Fruit fly (Drosophila melanogaster) whole organism, embryonic: ENCODE measurements around the gene Kr-h1.
A peak's percentile ranks its signal among the peaks of the same experiment; 100 is the strongest.

ENCODE experiments used
- Antp ChIP-seq: fragments of 200-800 bp; sonication (Bioruptor generic); optimal IDR thresholded peaks from 3 replicates; lab custom pipeline; 2016; ENCODE audit warnings: missing biosample characterization, missing genetic modification characterization
- Atf-2 ChIP-seq: fragments of 200-800 bp; sonication (Bioruptor generic); optimal IDR thresholded peaks from 2 replicates; lab custom pipeline; 2016; ENCODE audit warnings: missing biosample characterization, missing genetic modification characterization
- CG11723 ChIP-seq: fragments of 200-800 bp; sonication (Bioruptor generic); optimal IDR thresholded peaks from 2 replicates; lab custom pipeline; 2017; ENCODE audit warnings: missing biosample characterization, mild to moderate bottlenecking, missing genetic modification characterization
- CG12942 ChIP-seq: fragments of 200-800 bp; sonication (Bioruptor generic); optimal IDR thresholded peaks from 3 replicates; lab custom pipeline; 2016; ENCODE audit warnings: missing biosample characterization, missing genetic modification characterization
- CG13287 ChIP-seq: fragments of 200-800 bp; sonication (Bioruptor generic); IDR thresholded peaks from 2 replicates; pipeline ENCODE4 v1.3.6; 2022; ENCODE audit warnings: missing biosample characterization, missing genetic modification characterization; ENCODE audit not compliant: partially characterized antibody
- CG14667 ChIP-seq: fragments of 200-800 bp; sonication (Bioruptor generic); IDR thresholded peaks from 2 replicates; pipeline ENCODE4 v1.3.6; 2022; ENCODE audit warnings: missing biosample characterization, missing genetic modification characterization
- CG14710 ChIP-seq: fragments of 200-800 bp; sonication (Bioruptor generic); optimal IDR thresholded peaks from 3 replicates; lab custom pipeline; 2019; ENCODE audit warnings: missing biosample characterization, mild to moderate bottlenecking, missing genetic modification characterization, moderate library complexity
- CG1602 ChIP-seq: fragments of 200-800 bp; sonication (Bioruptor generic); optimal IDR thresholded peaks from 3 replicates; lab custom pipeline; 2016; ENCODE audit warnings: missing biosample characterization, missing genetic modification characterization
- CG1603 ChIP-seq: fragments of 200-800 bp; sonication (Bioruptor generic); optimal IDR thresholded peaks from 2 replicates; lab custom pipeline; 2019; ENCODE audit warnings: missing biosample characterization, mild to moderate bottlenecking, missing genetic modification characterization, moderate library complexity
- CG16815 ChIP-seq: fragments of 200-800 bp; sonication (Bioruptor generic); optimal IDR thresholded peaks from 3 replicates; lab custom pipeline; 2017; ENCODE audit warnings: missing biosample characterization, mild to moderate bottlenecking, missing genetic modification characterization
- CG17328 ChIP-seq: fragments of 200-800 bp; sonication (Bioruptor generic); IDR thresholded peaks from 2 replicates; pipeline ENCODE4 v1.3.6; 2022; ENCODE audit warnings: missing biosample characterization, missing genetic modification characterization
- CG17612 ChIP-seq: fragments of 200-800 bp; sonication (Bioruptor generic); IDR thresholded peaks from 2 replicates; pipeline ENCODE4 v1.3.6; 2022; ENCODE audit warnings: missing biosample characterization, missing genetic modification characterization
- CG18011 ChIP-seq: fragments of 200-800 bp; sonication (Bioruptor generic); optimal IDR thresholded peaks from 2 replicates; lab custom pipeline; 2017; ENCODE audit warnings: missing biosample characterization, missing genetic modification characterization, mild to moderate bottlenecking, moderate library complexity, missing genotype
- CG2120 ChIP-seq: fragments of 200-800 bp; sonication (Bioruptor generic); optimal IDR thresholded peaks from 3 replicates; lab custom pipeline; 2016; ENCODE audit warnings: missing biosample characterization, missing genetic modification characterization
- CG2202 ChIP-seq: fragments of 200-800 bp; sonication (Bioruptor generic); optimal IDR thresholded peaks from 2 replicates; lab custom pipeline; 2018; ENCODE audit warnings: missing biosample characterization, mild to moderate bottlenecking, missing genetic modification characterization
- CG2712 ChIP-seq: fragments of 200-800 bp; optimal IDR thresholded peaks from 3 replicates; lab custom pipeline; 2019; ENCODE audit warnings: missing biosample characterization, mild to moderate bottlenecking, missing genetic modification characterization, moderate library complexity
- CG32767 ChIP-seq: fragments of 200-800 bp; sonication (Bioruptor generic); IDR thresholded peaks from 2 replicates; pipeline ENCODE4 v1.3.6; 2022; ENCODE audit warnings: missing biosample characterization, missing genetic modification characterization
- CG7839 ChIP-seq: fragments of 200-800 bp; sonication (Bioruptor generic); optimal IDR thresholded peaks from 3 replicates; lab custom pipeline; 2018; ENCODE audit warnings: missing biosample characterization, mild to moderate bottlenecking, missing genetic modification characterization, moderate library complexity
- CG8290 ChIP-seq, 3 experiments: fragments of 200-800 bp; sonication (Bioruptor generic); optimal IDR thresholded peaks; 2 replicates each; lab custom pipeline; 2016 to 2019; ENCODE audit warnings: missing biosample characterization in 3 of 3, missing genetic modification characterization in 3 of 3, mild to moderate bottlenecking in 2 of 3, moderate library complexity in 1 of 3
- CG8478 ChIP-seq: fragments of >200 bp; optimal IDR thresholded peaks from 2 replicates; lab custom pipeline; 2018
- Dll ChIP-seq: fragments of 200-800 bp; sonication (Bioruptor generic); IDR thresholded peaks from 4 replicates; pipeline ENCODE4 v1.3.6; 2022; ENCODE audit warnings: missing biosample characterization, missing genetic modification characterization; ENCODE audit not compliant: partially characterized antibody
- Doc3 ChIP-seq: fragments of 200-800 bp; sonication (Bioruptor generic); IDR thresholded peaks from 3 replicates; pipeline ENCODE4 v1.3.6; 2022; ENCODE audit warnings: missing biosample characterization, missing genetic modification characterization; ENCODE audit not compliant: partially characterized antibody
- E2f1 ChIP-seq: fragments of 200-800 bp; sonication (Bioruptor generic); IDR thresholded peaks from 2 replicates; pipeline ENCODE4 v1.3.6; 2022; ENCODE audit warnings: missing biosample characterization, missing genetic modification characterization
- ERR ChIP-seq: fragments of 200-800 bp; sonication (Bioruptor generic); optimal IDR thresholded peaks from 2 replicates; lab custom pipeline; 2016; ENCODE audit warnings: missing biosample characterization, missing genetic modification characterization
- Hand ChIP-seq: fragments of 200-800 bp; sonication (Bioruptor generic); optimal IDR thresholded peaks from 2 replicates; lab custom pipeline; 2017; ENCODE audit warnings: mild to moderate bottlenecking, missing biosample characterization, missing genetic modification reagents, missing genetic modification characterization
- Hmx ChIP-seq: fragments of 200-800 bp; sonication (Bioruptor generic); optimal IDR thresholded peaks from 2 replicates; lab custom pipeline; 2016; ENCODE audit warnings: missing biosample characterization, missing genetic modification characterization
- Jarid2 ChIP-seq: fragments of 200-800 bp; sonication (Bioruptor generic); optimal IDR thresholded peaks from 3 replicates; lab custom pipeline; 2017; ENCODE audit warnings: mild to moderate bottlenecking, missing biosample characterization, missing genetic modification reagents, missing genetic modification characterization
- NC2β ChIP-seq: fragments of 200-800 bp; sonication (Bioruptor generic); optimal IDR thresholded peaks from 2 replicates; lab custom pipeline; 2016; ENCODE audit warnings: missing biosample characterization, missing genetic modification characterization
- Sry-β ChIP-seq: fragments of 200-800 bp; sonication (Bioruptor generic); optimal IDR thresholded peaks from 2 replicates; lab custom pipeline; 2018; ENCODE audit warnings: missing biosample characterization, mild to moderate bottlenecking, missing genetic modification characterization, moderate library complexity
- YL-1 ChIP-seq: fragments of 200-800 bp; sonication (Bioruptor generic); optimal IDR thresholded peaks from 3 replicates; lab custom pipeline; 2017; ENCODE audit warnings: missing biosample characterization, mild to moderate bottlenecking, missing genetic modification characterization
- ato ChIP-seq: fragments of 200-800 bp; sonication (Bioruptor generic); IDR thresholded peaks from 2 replicates; pipeline ENCODE4 v1.3.6; 2022; ENCODE audit warnings: missing biosample characterization, missing genetic modification characterization; ENCODE audit not compliant: partially characterized antibody
- exex ChIP-seq: fragments of 200-800 bp; sonication (Bioruptor generic); optimal IDR thresholded peaks from 4 replicates; lab custom pipeline; 2018; ENCODE audit warnings: missing biosample characterization, mild to moderate bottlenecking, missing genetic modification characterization, moderate library complexity
- ftz-f1 ChIP-seq: fragments of 200-800 bp; sonication (Bioruptor generic); optimal IDR thresholded peaks from 2 replicates; lab custom pipeline; 2016; ENCODE audit warnings: missing biosample characterization, missing genetic modification characterization
- gfzf ChIP-seq: fragments of 200-800 bp; sonication (Bioruptor generic); optimal IDR thresholded peaks from 2 replicates; lab custom pipeline; 2016; ENCODE audit warnings: missing biosample characterization, mild to moderate bottlenecking, missing genetic modification characterization, moderate library complexity
- gsb ChIP-seq: fragments of 200-800 bp; sonication (Bioruptor generic); IDR thresholded peaks from 2 replicates; pipeline ENCODE4 v1.3.6; 2022; ENCODE audit warnings: missing biosample characterization, missing genetic modification characterization
- jigr1 ChIP-seq: fragments of 200-800 bp; sonication (Bioruptor generic); IDR thresholded peaks from 3 replicates; pipeline ENCODE4 v1.3.6; 2022; ENCODE audit warnings: missing biosample characterization, missing genetic modification characterization
- kay ChIP-seq: fragments of 200-800 bp; sonication (Bioruptor generic); optimal IDR thresholded peaks from 2 replicates; lab custom pipeline; 2016; ENCODE audit warnings: missing biosample characterization, missing genetic modification characterization
- kni ChIP-seq: fragments of 200-800 bp; sonication (Bioruptor generic); optimal IDR thresholded peaks from 3 replicates; lab custom pipeline; 2017; ENCODE audit warnings: mild to moderate bottlenecking, missing biosample characterization, missing genetic modification reagents, missing genetic modification characterization
- knrl ChIP-seq: fragments of 200-800 bp; sonication (Bioruptor generic); IDR thresholded peaks from 3 replicates; pipeline ENCODE4 v1.3.6; 2022; ENCODE audit warnings: missing biosample characterization, missing genetic modification characterization; ENCODE audit not compliant: partially characterized antibody
- peb ChIP-seq: fragments of 200-800 bp; sonication (Bioruptor generic); IDR thresholded peaks from 2 replicates; pipeline ENCODE4 v1.3.6; 2022; ENCODE audit warnings: missing biosample characterization, missing genetic modification characterization
- pros ChIP-seq: fragments of 200-800 bp; sonication (Bioruptor generic); optimal IDR thresholded peaks from 3 replicates; lab custom pipeline; 2019; ENCODE audit warnings: missing biosample characterization, mild to moderate bottlenecking, missing genetic modification characterization, moderate library complexity
- run ChIP-seq: fragments of 200-800 bp; sonication (Bioruptor generic); optimal IDR thresholded peaks from 3 replicates; lab custom pipeline; 2018; ENCODE audit warnings: missing biosample characterization, mild to moderate bottlenecking, missing genetic modification characterization
- salm ChIP-seq: fragments of 200-800 bp; sonication (Bioruptor generic); optimal IDR thresholded peaks from 2 replicates; lab custom pipeline; 2018; ENCODE audit warnings: missing biosample characterization, mild to moderate bottlenecking, missing genetic modification characterization
- schlank ChIP-seq: fragments of 200-800 bp; sonication (Bioruptor generic); optimal IDR thresholded peaks from 2 replicates; lab custom pipeline; 2018; ENCODE audit warnings: missing biosample characterization, mild to moderate bottlenecking, missing genetic modification characterization
- so ChIP-seq: fragments of 200-800 bp; sonication (Bioruptor generic); IDR thresholded peaks from 3 replicates; pipeline ENCODE4 v1.3.6; 2022; ENCODE audit warnings: missing biosample characterization, missing genetic modification characterization
- sob ChIP-seq: fragments of 200-800 bp; sonication (Bioruptor generic); IDR thresholded peaks from 2 replicates; pipeline ENCODE4 v1.3.6; 2022; ENCODE audit warnings: missing biosample characterization, missing genetic modification characterization
- unc-4 ChIP-seq: fragments of 200-800 bp; sonication (Bioruptor generic); IDR thresholded peaks from 2 replicates; pipeline ENCODE4 v1.3.6; 2022; ENCODE audit warnings: missing biosample characterization, missing genetic modification characterization; ENCODE audit not compliant: partially characterized antibody
- zen ChIP-seq: fragments of 200-800 bp; sonication (Bioruptor generic); optimal IDR thresholded peaks from 3 replicates; lab custom pipeline; 2018; ENCODE audit warnings: missing biosample characterization, mild to moderate bottlenecking, missing genetic modification characterization, moderate library complexity

Gene Kr-h1

dm6 chr2L:6062382-6063082, 19.9 kb upstream of the Kr-h1 start, which contains the start of the genes ND-51 and CG13994 (continued):
- TF ChIP-seq salm (tag; lab: Kevin White, UChicago) (peak; percentile 35), CG2120 (peak; percentile 90), CG18011 (peak; percentile 63), ato (GFP tag; lab: Robert Waterston, UW) (no peak), Sry-β (GFP tag; lab: Kevin White, UChicago) (peak; percentile 14), unc-4 (GFP tag; lab: Robert Waterston, UW) (peak; percentile 53), CG1602 (peak; percentile 75), CG12942 (peak; percentile 76), peb (peak; percentile 63), CG17612 (GFP tag; lab: Robert Waterston, UW) (0 out of 2 replicates have a peak, but pooled peaks have one; percentile 33), CG13287 (peak; percentile 52; the same call in 1 of the 2 replicates), CG11723 (GFP tag; lab: Kevin White, UChicago) (peak; percentile 75), ERR (GFP tag; lab: Kevin White, UChicago) (peak; percentile 83), sob (GFP tag; lab: Robert Waterston, UW) (peak; percentile 91), CG2202 (tag; lab: Kevin White, UChicago) (peak; percentile 61), CG14667 (GFP tag; lab: Robert Waterston, UW) (peak; percentile 64), zen (tag; lab: Kevin White, UChicago) (peak; percentile 88), Antp (GFP tag; lab: Kevin White, UChicago) (peak; percentile 89), CG1603 (peak; percentile 85), pros (GFP tag; lab: Kevin White, UChicago) (no peak), CG32767 (GFP tag; lab: Robert Waterston, UW) (peak; percentile 59; the same call in 1 of the 2 replicates), CG16815 (GFP tag; lab: Kevin White, UChicago) (peak; percentile 54), gsb (GFP tag; lab: Robert Waterston, UW) (peak; percentile 50; the same call in 1 of the 2 replicates), Atf-2 (GFP tag; lab: Kevin White, UChicago) (peak; percentile 85), ftz-f1 (GFP tag; lab: Kevin White, UChicago) (peak; percentile 35), exex (tag; lab: Kevin White, UChicago) (peak; percentile 73), knrl (GFP tag; lab: Robert Waterston, UW) (peak; percentile 50; the same call in 2 of the 3 replicates), CG8478 (lab: Kevin White, UChicago) (no peak), Dll (GFP tag; lab: Robert Waterston, UW) (peak; percentile 62; the same call in 3 of the 4 replicates), jigr1 (GFP tag; lab: Robert Waterston, UW) (peak; percentile 34; the same call in 1 of the 3 replicates), so (GFP tag; lab: Robert Waterston, UW) (peak; percentile 75; the same call in 1 of the 3 replicates), CG7839 (tag; lab: Kevin White, UChicago) (peak; percentile 84), Jarid2 (GFP tag; lab: Kevin White, UChicago) (no peak), E2f1 (GFP tag; lab: Robert Waterston, UW) (peak; percentile 75), kay (GFP tag; lab: Kevin White, UChicago) (peak; percentile 31), kni (GFP tag; lab: Kevin White, UChicago) (peak; percentile 75), NC2β (GFP tag; lab: Kevin White, UChicago) (peak; percentile 65), Hmx (GFP tag; lab: Kevin White, UChicago) (peak; percentile 62), Hand (GFP tag; lab: Kevin White, UChicago) (no peak), YL-1 (GFP tag; lab: Kevin White, UChicago) (peak; percentile 91), CG8290 (GFP tag; optimal IDR thresholded peaks at IDR 0.05; lab: Kevin White, UChicago) (peak; percentile 72), CG8290 (tag; optimal IDR thresholded peaks at IDR 0.05; lab: Kevin White, UChicago) (peak; percentile 57 to 83), gfzf (GFP tag; lab: Kevin White, UChicago) (peak; percentile 73), CG17328 (GFP tag; lab: Robert Waterston, UW) (peak; percentile 79), CG2712 (tag; lab: Kevin White, UChicago) (peak; percentile 89), run (tag; lab: Kevin White, UChicago) (peak; percentile 58), CG14710 (tag; lab: Kevin White, UChicago) (peak; percentile 91), schlank (peak; percentile 52), Doc3 (GFP tag; lab: Robert Waterston, UW) (no peak)
